Worm (Caenorhabditis elegans) whole organism, young adult: Measurements from ENCODE around the gene Y43F8B.15.

Experiments used
- B0261.1 ChIP-seq: sonication (generic microtip); optimal IDR thresholded peaks from 2 replicates; lab custom pipeline; 2016; ENCODE audit warnings: mild to moderate bottlenecking, missing genetic modification characterization, moderate library complexity, missing compliant biosample characterization
- C06A6.2 ChIP-seq: fragments of 200-800 bp; sonication (Bioruptor generic); conservative IDR thresholded peaks from 2 replicates; pipeline ENCODE4 v1.3.6; 2022; ENCODE audit warnings: missing genetic modification characterization, missing compliant biosample characterization
- K11D2.4 ChIP-seq: fragments of 200-800 bp; sonication (Bioruptor generic); IDR thresholded peaks from 2 replicates; pipeline ENCODE4 v1.3.6; 2022; ENCODE audit warnings: missing genetic modification reagents, missing genetic modification characterization, missing compliant biosample characterization
- Y53F4B.3 ChIP-seq: fragments of 200-800 bp; sonication (Bioruptor generic); IDR thresholded peaks from 2 replicates; pipeline ENCODE4 v1.3.6; 2022; ENCODE audit warnings: missing genetic modification reagents, missing genetic modification characterization, missing compliant biosample characterization
- Y53G8AR.9 ChIP-seq: fragments of 200-800 bp; sonication (Bioruptor generic); conservative IDR thresholded peaks from 2 replicates; pipeline ENCODE4 v1.3.6; 2022; ENCODE audit warnings: missing genetic modification reagents, missing genetic modification characterization, missing compliant biosample characterization
- bed-2 ChIP-seq: fragments of 200-800 bp; sonication (Bioruptor generic); IDR thresholded peaks from 2 replicates; pipeline ENCODE4 v1.3.6; 2022; ENCODE audit warnings: missing genetic modification reagents, missing genetic modification characterization, missing compliant biosample characterization
- ccch-3 ChIP-seq: fragments of 200-800 bp; sonication (Bioruptor generic); optimal IDR thresholded peaks from 2 replicates; lab custom pipeline; 2018; ENCODE audit warnings: mild to moderate bottlenecking, missing genetic modification characterization, missing compliant biosample characterization
- cebp-1 ChIP-seq, 2 experiments: fragments of 200-800 bp in 1 of 2; sonication (Bioruptor generic) in 1 of 2; sonication (generic microtip) in 1 of 2; IDR thresholded peaks in 1 of 2; optimal IDR thresholded peaks in 1 of 2; 2 replicates each; pipeline versions ENCODE4 v1.3.6 to Lab custom; 2017 to 2022; ENCODE audit warnings: missing compliant biosample characterization in 2 of 2, missing genetic modification characterization in 2 of 2, mild to moderate bottlenecking in 1 of 2, missing genetic modification reagents in 1 of 2, moderate library complexity in 1 of 2
- dpff-1 ChIP-seq: sonication (generic microtip); optimal IDR thresholded peaks from 2 replicates; lab custom pipeline; 2017; ENCODE audit warnings: mild to moderate bottlenecking, missing genetic modification characterization, missing compliant biosample characterization
- efl-1 ChIP-seq: fragments of 150-350 bp; optimal IDR thresholded peaks from 2 replicates; lab custom pipeline; 2014; ENCODE audit warnings: missing biosample characterization, missing genetic modification reagents, missing genetic modification characterization
- egl-18 ChIP-seq: fragments of 200-800 bp; sonication (Bioruptor generic); IDR thresholded peaks from 2 replicates; pipeline ENCODE4 v1.3.6; 2022; ENCODE audit warnings: missing genetic modification reagents, missing genetic modification characterization, missing compliant biosample characterization
- egrh-3 ChIP-seq: fragments of 200-800 bp; sonication (Bioruptor generic); IDR thresholded peaks from 2 replicates; pipeline ENCODE4 v1.3.6; 2022; ENCODE audit warnings: missing genetic modification reagents, missing genetic modification characterization, missing compliant biosample characterization
- fkh-3 ChIP-seq: sonication (generic microtip); optimal IDR thresholded peaks from 2 replicates; lab custom pipeline; 2016; ENCODE audit warnings: mild to moderate bottlenecking, missing genetic modification characterization, missing compliant biosample characterization
- hlh-26 ChIP-seq: fragments of 200-800 bp; sonication (Bioruptor generic); conservative IDR thresholded peaks from 2 replicates; pipeline ENCODE4 v1.3.6; 2022; ENCODE audit warnings: missing genetic modification reagents, missing genetic modification characterization, missing compliant biosample characterization
- hmg-20 ChIP-seq: fragments of 200-800 bp; sonication (Bioruptor generic); IDR thresholded peaks from 2 replicates; pipeline ENCODE4 v1.3.6; 2022; ENCODE audit warnings: missing genetic modification reagents, missing genetic modification characterization, missing compliant biosample characterization
- lin-35 ChIP-seq, 3 experiments: fragments of 150-350 bp in 2 of 3; sonication (generic microtip) in 1 of 3; optimal IDR thresholded peaks; 2 replicates each; lab custom pipeline; 2014 to 2018; ENCODE audit warnings: missing biosample characterization in 3 of 3, missing genetic modification characterization in 3 of 3, missing genetic modification reagents in 3 of 3
- madf-10 ChIP-seq: sonication (generic microtip); optimal IDR thresholded peaks from 2 replicates; lab custom pipeline; 2016; ENCODE audit warnings: mild to moderate bottlenecking, missing genetic modification characterization, missing compliant biosample characterization
- mcd-1 ChIP-seq: fragments of 200-800 bp; sonication (Bioruptor generic); IDR thresholded peaks from 2 replicates; pipeline ENCODE4 v1.3.6; 2022; ENCODE audit warnings: missing genetic modification reagents, missing genetic modification characterization, missing compliant biosample characterization
- mxl-1 ChIP-seq: sonication (generic microtip); optimal IDR thresholded peaks from 2 replicates; lab custom pipeline; 2016; ENCODE audit warnings: missing genetic modification characterization, missing compliant biosample characterization
- nfyb-1 ChIP-seq: fragments of 200-800 bp; sonication (Bioruptor generic); IDR thresholded peaks from 2 replicates; pipeline ENCODE4 v1.3.6; 2022; ENCODE audit warnings: missing genetic modification reagents, missing genetic modification characterization, missing compliant biosample characterization
- nhr-80 ChIP-seq: sonication (generic microtip); optimal IDR thresholded peaks from 2 replicates; lab custom pipeline; 2016; ENCODE audit warnings: missing genetic modification characterization, missing compliant biosample characterization
- pbrm-1 ChIP-seq: fragments of 200-800 bp; sonication (Bioruptor generic); IDR thresholded peaks from 2 replicates; pipeline ENCODE4 v1.3.6; 2022; ENCODE audit warnings: missing genetic modification reagents, missing genetic modification characterization, missing compliant biosample characterization
- repo-1 ChIP-seq: sonication (generic microtip); optimal IDR thresholded peaks from 2 replicates; lab custom pipeline; 2017; ENCODE audit warnings: mild to moderate bottlenecking, missing genetic modification characterization, missing compliant biosample characterization
- sdz-38 ChIP-seq: sonication (generic microtip); optimal IDR thresholded peaks from 2 replicates; lab custom pipeline; 2016; ENCODE audit warnings: missing genotype, missing genetic modification characterization, missing compliant biosample characterization
- sptf-2 ChIP-seq: fragments of 200-800 bp; sonication (Bioruptor generic); optimal IDR thresholded peaks from 2 replicates; lab custom pipeline; 2018; ENCODE audit warnings: mild to moderate bottlenecking, missing genetic modification characterization, missing compliant biosample characterization
- tbx-9 ChIP-seq: sonication (generic microtip); optimal IDR thresholded peaks from 2 replicates; lab custom pipeline; 2016; ENCODE audit warnings: borderline replicate concordance, missing genetic modification characterization, inconsistent platforms, missing compliant biosample characterization
- unc-62 ChIP-seq: fragments of 150-350 bp; optimal IDR thresholded peaks from 2 replicates; lab custom pipeline; 2014; ENCODE audit warnings: missing biosample characterization, missing genetic modification reagents, missing genetic modification characterization
- xnd-1 ChIP-seq: sonication (generic microtip); optimal IDR thresholded peaks from 2 replicates; lab custom pipeline; 2016; ENCODE audit warnings: missing genotype, missing genetic modification reagents, missing genetic modification characterization, missing compliant biosample characterization
- ztf-22 ChIP-seq: fragments of 200-800 bp; sonication (Bioruptor generic); optimal IDR thresholded peaks from 2 replicates; lab custom pipeline; 2018; ENCODE audit warnings: mild to moderate bottlenecking, missing genetic modification characterization, moderate library complexity, missing compliant biosample characterization

Y43F8B.15 gene

ce11 chrV:19455650-19456049 is 6.3 kb downstream of the Y43F8B.15 start, which contains the start of the genes Y43F8B.13 and Y43F8B.14:
Gene Y43F8B.13, plus strand, starts transcription at chrV:19455950.
Gene Y43F8B.14, minus strand, starts transcription at chrV:19455971.
- TF ChIP-seq efl-1 (GFP tag; lab: Kevin White, UChicago), result no peak
- TF ChIP-seq sptf-2 (GFP tag; lab: Kevin White, UChicago), result no peak
- no peak for TF ChIP-seq lin-35 (GFP tag; optimal IDR thresholded peaks at IDR 0.05; lab: Kevin White, UChicago)
- no peak for TF ChIP-seq unc-62
- TF ChIP-seq Y53F4B.3 (GFP tag; lab: Robert Waterston, UW), result no peak
- TF ChIP-seq dpff-1 (tag; lab: Kevin White, UChicago), result no peak
- no peak for TF ChIP-seq tbx-9 (tag; lab: Kevin White, UChicago)
- TF ChIP-seq madf-10, result no peak
- TF ChIP-seq hlh-26 (GFP tag; lab: Robert Waterston, UW), result no peak
- no peak for TF ChIP-seq ccch-3

- TF ChIP-seq nhr-80 (tag; lab: Kevin White, UChicago) (peak; percentile 23), hmg-20 (GFP tag; lab: Robert Waterston, UW) (no peak)
- TF ChIP-seq, all 124 proteins: peak for 1
Observed at ce11 chrV:19449544-19449943, 12.4 kb downstream of the Y43F8B.15 start, which contains the start of gene M04C3.5. Gene M04C3.5, plus strand, starts transcription at chrV:19449733.

- TF ChIP-seq egl-18 (GFP tag; lab: Robert Waterston, UW) (no peak), nfyb-1 (no peak), Y53F4B.3 (GFP tag; lab: Robert Waterston, UW) (no peak), repo-1 (no peak), B0261.1 (tag; lab: Kevin White, UChicago) (no peak), egrh-3 (no peak), K11D2.4 (GFP tag; lab: Robert Waterston, UW) (no peak), pbrm-1 (GFP tag; lab: Robert Waterston, UW) (no peak), bed-2 (GFP tag; lab: Robert Waterston, UW) (no peak), C06A6.2 (no peak), ztf-22 (GFP tag; lab: Kevin White, UChicago) (no peak)
- TF ChIP-seq, all 124 proteins: peak for 0
Observed at ce11 chrV:19448805-19449204, 13.1 kb downstream of the Y43F8B.15 start, which contains the start of gene M04C3.2. Gene M04C3.2, minus strand, starts transcription at chrV:19448905.

ce11 chrV:19445442-19445841 is 16.5 kb downstream of the Y43F8B.15 start, which contains the start of gene M04C3.1:
Gene M04C3.1, minus strand, starts transcription at chrV:19445605.
- TF ChIP-seq xnd-1 (tag; lab: Kevin White, UChicago), result no peak
- TF ChIP-seq nhr-80 (tag; lab: Kevin White, UChicago), result peak; percentile 23

ce11 chrV:19443599-19443998 is 18.3 kb downstream of the Y43F8B.15 start:
- TF ChIP-seq mxl-1 (tag; lab: Kevin White, UChicago) (no peak), mcd-1 (GFP tag; lab: Robert Waterston, UW) (no peak), Y53G8AR.9 (GFP tag; lab: Robert Waterston, UW) (no peak), unc-62 (peak; percentile 3), fkh-3 (tag; lab: Kevin White, UChicago) (no peak), sdz-38 (tag; lab: Kevin White, UChicago) (no peak), cebp-1 (GFP tag; IDR thresholded peaks at IDR 0.05; lab: Robert Waterston, UW) (peak; percentile 36; the same call in 1 of the 2 replicates), cebp-1 (tag; optimal IDR thresholded peaks at IDR 0.05; lab: Kevin White, UChicago) (peak; percentile 88)

- TF ChIP-seq nhr-80 (tag; lab: Kevin White, UChicago) (peak; percentile 51), nfyb-1 (no peak), cebp-1 (GFP tag; IDR thresholded peaks at IDR 0.05; lab: Robert Waterston, UW) (peak; percentile 51; the same call in 1 of the 2 replicates), cebp-1 (tag; optimal IDR thresholded peaks at IDR 0.05; lab: Kevin White, UChicago) (peak; percentile 80)
Observed at ce11 chrV:19436307-19436706, 25.6 kb downstream of the Y43F8B.15 start, which contains the start of gene C25F9.14. Gene C25F9.14, plus strand, starts transcription at chrV:19436484.
